Worm (Caenorhabditis elegans) whole organism, L4/young adult: ENCODE data around the gene nas-29.

Experiments
- W03F9.2 ChIP-seq: fragments of 150-350 bp; optimal IDR thresholded peaks from 2 replicates; lab custom pipeline; 2014; ENCODE audit warnings: missing biosample characterization, missing genetic modification characterization
- dao-5 ChIP-seq: sonication (generic microtip); optimal IDR thresholded peaks from 2 replicates; lab custom pipeline; 2016; ENCODE audit warnings: missing genotype, missing genetic modification characterization, moderate library complexity, missing compliant biosample characterization
- him-1 ChIP-seq: sonication (generic microtip); optimal IDR thresholded peaks from 2 replicates; lab custom pipeline; 2016; ENCODE audit warnings: missing genotype, missing genetic modification reagents, missing genetic modification characterization, missing compliant biosample characterization

nas-29 gene

DNA sequence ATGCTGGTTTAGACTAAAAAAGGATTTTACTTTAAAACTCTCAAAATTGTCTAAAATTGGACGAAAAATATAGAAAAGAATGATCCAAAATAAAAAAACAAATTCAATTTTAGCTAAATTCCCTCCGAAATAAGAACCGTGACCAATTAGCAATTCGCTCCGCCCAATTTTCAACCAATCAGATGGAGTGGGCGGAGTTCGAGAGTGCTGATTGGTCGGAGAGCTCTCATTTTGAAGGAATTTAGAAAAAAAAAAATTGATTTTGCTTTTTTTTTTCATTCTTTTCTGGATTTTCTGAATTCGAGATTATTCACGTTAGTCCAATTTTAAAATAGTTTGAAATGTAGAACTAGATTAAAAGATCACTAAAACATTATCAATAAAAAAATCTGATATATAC is 42.8 kb downstream of the nas-29 start:
- no peak for TF ChIP-seq dao-5 (tag; lab: Kevin White, UChicago)
- no peak for TF ChIP-seq him-1
- no peak for TF ChIP-seq W03F9.2

DNA sequence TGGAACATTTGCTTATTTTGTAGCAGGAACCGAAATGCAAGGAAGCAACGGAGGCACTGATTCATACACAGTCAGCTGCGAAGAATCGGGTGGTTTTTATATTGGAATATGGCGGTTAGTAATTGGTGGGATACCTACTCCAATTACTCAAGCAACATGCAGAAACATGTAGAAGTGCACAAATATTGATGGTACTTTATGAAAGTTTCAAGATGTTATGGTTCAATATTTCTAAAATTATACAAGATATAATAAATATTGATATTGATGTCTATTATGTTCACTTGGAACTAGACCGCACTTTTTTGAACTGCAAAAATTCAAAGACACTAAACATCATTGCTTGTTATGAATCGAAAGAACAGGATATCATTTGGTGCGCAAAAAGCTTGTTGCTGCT is 47.9 kb downstream of the nas-29 start, which contains the start of gene C04G6.13:
Gene C04G6.13 (plus strand): TSS at position 301 of the 400 bp plus-strand sequence.
- TF ChIP-seq W03F9.2 (no peak), dao-5 (tag; lab: Kevin White, UChicago) (no peak), him-1 (no peak)

DNA sequence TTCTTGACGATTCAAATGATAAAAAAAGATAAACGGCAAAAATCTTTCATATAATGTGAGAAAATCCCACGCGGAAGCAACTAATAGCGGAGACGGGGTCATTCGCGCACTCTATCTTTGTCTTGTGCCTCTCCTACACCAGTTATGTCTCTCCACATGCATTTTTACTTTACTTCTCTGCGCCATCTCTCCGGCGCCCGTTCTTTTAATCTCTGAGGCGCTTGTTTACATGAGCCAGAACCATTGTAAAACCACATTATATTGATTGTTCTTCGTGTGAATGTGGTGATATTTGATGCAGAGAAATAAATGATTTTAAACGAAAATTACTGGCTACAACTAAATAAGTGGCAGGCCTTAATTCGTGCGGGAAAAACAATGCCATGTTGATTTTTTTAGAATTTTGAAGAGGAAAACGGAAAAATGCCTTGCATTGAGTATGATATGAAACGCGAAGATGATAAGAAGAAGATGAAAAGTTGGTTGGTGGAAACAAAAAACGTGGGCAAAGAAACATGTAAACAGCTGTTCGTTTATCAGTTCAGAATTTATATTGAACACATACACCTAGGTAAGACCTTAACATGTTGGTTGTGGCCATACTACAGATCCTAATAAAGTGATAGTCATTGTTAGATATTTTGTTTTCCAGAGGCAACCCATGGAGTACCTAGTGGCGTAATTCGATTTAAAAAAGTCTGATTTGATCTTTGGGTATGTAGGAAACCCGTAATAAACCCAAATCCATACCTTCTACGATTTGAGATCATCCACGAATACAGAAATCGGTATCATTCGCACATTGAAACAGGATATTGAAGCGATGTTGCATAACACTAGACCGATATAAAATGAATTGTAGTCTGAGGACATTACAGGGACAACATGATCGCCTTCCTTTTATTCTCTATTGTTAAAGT is 49.2 kb downstream of the nas-29 start, which contains the start of gene C04G6.2:
Gene C04G6.2 (plus strand): TSS at position 870 of the 920 bp plus-strand sequence.
- TF ChIP-seq dao-5 (tag; lab: Kevin White, UChicago) = no peak
- TF ChIP-seq him-1 = no peak
- no peak for TF ChIP-seq W03F9.2

DNA sequence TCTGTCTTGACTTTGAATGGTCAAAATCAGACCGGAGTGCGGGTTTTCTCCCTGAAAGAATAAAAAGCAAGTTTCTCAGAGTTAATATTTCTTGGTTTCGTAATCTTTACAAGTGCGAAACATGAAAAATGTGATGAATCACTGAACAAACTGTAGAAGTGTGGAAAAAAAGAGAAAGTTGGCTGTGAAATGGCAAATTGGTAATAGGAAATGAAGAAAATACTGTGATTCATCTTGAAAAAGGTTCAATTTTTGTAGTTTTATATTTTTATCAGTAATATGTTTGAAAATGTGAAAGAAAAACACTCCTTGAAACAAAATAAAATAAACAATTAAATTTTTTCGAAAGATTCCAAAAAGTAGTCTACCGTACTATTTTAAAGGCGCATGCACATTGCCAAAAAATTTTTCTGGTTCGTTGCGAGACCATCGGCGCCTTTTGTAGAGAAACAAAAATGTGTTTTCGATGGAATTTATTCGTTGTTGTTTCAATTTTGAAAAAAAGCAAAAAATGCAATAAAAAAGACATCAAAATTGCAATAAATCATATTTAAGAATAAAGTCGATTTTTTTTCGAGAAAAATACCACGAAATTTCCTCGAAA is 50.1 kb downstream of the nas-29 start, which contains the start of gene pld-1:
Gene pld-1 (minus strand): TSS at position 51 of the 604 bp plus-strand sequence.
- TF ChIP-seq dao-5 (tag; lab: Kevin White, UChicago) (no peak), W03F9.2 (peak; percentile 34), him-1 (no peak)
